Fruit fly (Drosophila melanogaster): ENCODE results near the gene spn-D.

spn-D gene

dm6 chr3R:27185933-27186571 lies 20.5 kb downstream of the spn-D start (continued):
- TF ChIP-seq HLHmδ (GFP tag; optimal IDR thresholded peaks at IDR 0.05): no peak
- TF ChIP-seq fd102C (GFP tag; optimal IDR thresholded peaks at IDR 0.05): no peak
- TF ChIP-seq Nf-YA (GFP tag; IDR thresholded peaks at IDR 0.05): no peak
- no peak for TF ChIP-seq disco-r (GFP tag; optimal IDR thresholded peaks at IDR 0.05)
- TF ChIP-seq lmd (GFP tag; IDR thresholded peaks at IDR 0.05): 0 out of 2 replicates have a peak, but pooled peaks have one; percentile 24
- no peak for TF ChIP-seq CG11093 (GFP tag; IDR thresholded peaks at IDR 0.05)
- no peak for TF ChIP-seq CG11247 (GFP tag; IDR thresholded peaks at IDR 0.05)
- no peak for TF ChIP-seq CG14667 (GFP tag; IDR thresholded peaks at IDR 0.05)
- no peak for TF ChIP-seq CG2199 (GFP tag; IDR thresholded peaks at IDR 0.05)
- no peak for TF ChIP-seq CG7786 (GFP tag; optimal IDR thresholded peaks at IDR 0.05)
- no peak for TF ChIP-seq Hand (GFP tag; optimal IDR thresholded peaks at IDR 0.05)
- TF ChIP-seq CG34422 (GFP tag; IDR thresholded peaks at IDR 0.05): no peak
- TF ChIP-seq otp (GFP tag; IDR thresholded peaks at IDR 0.05): no peak
- TF ChIP-seq bab2 (GFP tag; optimal IDR thresholded peaks at IDR 0.05): no peak
- no peak for TF ChIP-seq pum (GFP tag; optimal IDR thresholded peaks at IDR 0.05)
- no peak for TF ChIP-seq CG9609 (GFP tag; optimal IDR thresholded peaks at IDR 0.05)
- no peak for TF ChIP-seq CG10274 (GFP tag; optimal IDR thresholded peaks at IDR 0.05)
- no peak for TF ChIP-seq jing (GFP tag; optimal IDR thresholded peaks at IDR 0.05)
- no peak for TF ChIP-seq trem (tag; optimal IDR thresholded peaks at IDR 0.05)
- no peak for TF ChIP-seq CG43689 (GFP tag; IDR thresholded peaks at IDR 0.05)
- no peak for TF ChIP-seq klu (GFP tag; IDR thresholded peaks at IDR 0.05)
- peak in 1 of 2 experiments; percentile 42 for TF ChIP-seq bsh (GFP tag; optimal IDR thresholded peaks at IDR 0.05)
- TF ChIP-seq CG10654 (GFP tag; optimal IDR thresholded peaks at IDR 0.05): no peak
- TF ChIP-seq Nf-YC (tag; optimal IDR thresholded peaks at IDR 0.05): no peak
- no peak for TF ChIP-seq MBD-R2 (GFP tag; IDR thresholded peaks at IDR 0.05)
- TF ChIP-seq crc (GFP tag; optimal IDR thresholded peaks at IDR 0.05): no peak
- peak; percentile 25 for TF ChIP-seq CG10543 (GFP tag; optimal IDR thresholded peaks at IDR 0.05)
- no peak for TF ChIP-seq nau (GFP tag; optimal IDR thresholded peaks at IDR 0.05)
- TF ChIP-seq CG4404 (GFP tag; IDR thresholded peaks at IDR 0.05): no peak
- 0 out of 3 replicates have a peak, but pooled peaks have one; percentile 10 for TF ChIP-seq knrl (GFP tag; IDR thresholded peaks at IDR 0.05; ENCODE audit: partially characterized antibody)
- no peak for TF ChIP-seq CG17802 (tag; optimal IDR thresholded peaks at IDR 0.05)
- TF ChIP-seq Usf (GFP tag; optimal IDR thresholded peaks at IDR 0.05): no peak
- TF ChIP-seq gfzf (GFP tag; optimal IDR thresholded peaks at IDR 0.05): no peak
- no peak for TF ChIP-seq CG11696 (GFP tag; IDR thresholded peaks at IDR 0.05)
- no peak for TF ChIP-seq CG8388 (GFP tag; optimal IDR thresholded peaks at IDR 0.05)

- TF ChIP-seq oc (tag; optimal IDR thresholded peaks at IDR 0.05): peak; percentile 75
- TF ChIP-seq chinmo (GFP tag; IDR thresholded peaks at IDR 0.05; ENCODE audit: partially characterized antibody): 0 out of 4 replicates have a peak, but pooled peaks have one; percentile 56
- TF ChIP-seq repo (GFP tag; optimal IDR thresholded peaks at IDR 0.05): no peak
- peak; percentile 6 for TF ChIP-seq CG15269 (tag; optimal IDR thresholded peaks at IDR 0.05)
- TF ChIP-seq sens-2 (GFP tag; IDR thresholded peaks at IDR 0.05): no peak
Observed at dm6 chr3R:27186849-27187248, 21.3 kb downstream of the spn-D start.

Data from whole organism, embryonic.